Fruit fly (Drosophila melanogaster) whole organism, prepupa: ENCODE measurements around the gene Oseg1.

ENCODE experiments used
- Blimp-1 ChIP-seq: fragments of 200-800 bp; sonication (Bioruptor generic); optimal IDR thresholded peaks from 3 replicates; lab custom pipeline; 2017; ENCODE audit warnings: missing biosample characterization, missing genetic modification characterization, mild to moderate bottlenecking, moderate library complexity, missing genetic modification reagents
- CG10631 ChIP-seq: fragments of 200-800 bp; sonication (Bioruptor generic); optimal IDR thresholded peaks from 2 replicates; lab custom pipeline; 2016; ENCODE audit warnings: missing biosample characterization, missing genetic modification characterization
- CG10669 ChIP-seq: fragments of 200-800 bp; sonication (Bioruptor generic); optimal IDR thresholded peaks from 3 replicates; lab custom pipeline; 2018; ENCODE audit warnings: missing biosample characterization, mild to moderate bottlenecking, missing genetic modification characterization, moderate library complexity
- CG11294 ChIP-seq: fragments of 200-800 bp; sonication (Bioruptor generic); IDR thresholded peaks from 2 replicates; pipeline ENCODE4 v1.3.6; 2022; ENCODE audit warnings: missing biosample characterization, missing genetic modification characterization
- CG11762 ChIP-seq: fragments of 200-800 bp; sonication (Bioruptor generic); optimal IDR thresholded peaks from 3 replicates; lab custom pipeline; 2016; ENCODE audit warnings: missing biosample characterization, missing genetic modification characterization; ENCODE audit not compliant: insufficient read depth
- CG15336 ChIP-seq: fragments of 200-800 bp; sonication (Bioruptor generic); IDR thresholded peaks from 2 replicates; pipeline ENCODE4 v1.3.6; 2022; ENCODE audit warnings: missing biosample characterization, missing genetic modification characterization
- CG1621 ChIP-seq: fragments of 200-800 bp; sonication (Bioruptor generic); optimal IDR thresholded peaks from 3 replicates; lab custom pipeline; 2018; ENCODE audit warnings: missing biosample characterization, mild to moderate bottlenecking, missing genetic modification characterization
- CG31627 ChIP-seq: fragments of 200-800 bp; sonication (Bioruptor generic); optimal IDR thresholded peaks from 3 replicates; lab custom pipeline; 2016; ENCODE audit warnings: missing biosample characterization, missing genetic modification characterization
- CG32006 ChIP-seq: fragments of 200-800 bp; sonication (Bioruptor generic); optimal IDR thresholded peaks from 3 replicates; lab custom pipeline; 2017; ENCODE audit warnings: missing biosample characterization, mild to moderate bottlenecking, missing genetic modification characterization
- CG34406 ChIP-seq: fragments of 200-800 bp; sonication (Bioruptor generic); optimal IDR thresholded peaks from 3 replicates; lab custom pipeline; 2016; ENCODE audit warnings: missing biosample characterization, missing genetic modification characterization
- CG3919 ChIP-seq: fragments of 200-800 bp; sonication (Bioruptor generic); optimal IDR thresholded peaks from 3 replicates; lab custom pipeline; 2016; ENCODE audit warnings: missing biosample characterization, missing genetic modification characterization
- CG6163 ChIP-seq: fragments of 200-800 bp; sonication (Bioruptor generic); IDR thresholded peaks from 3 replicates; pipeline ENCODE4 v1.3.6; 2022; ENCODE audit warnings: missing biosample characterization, missing genetic modification characterization
- CG6276 ChIP-seq: fragments of 200-800 bp; sonication (Bioruptor generic); optimal IDR thresholded peaks from 2 replicates; lab custom pipeline; 2017; ENCODE audit warnings: missing biosample characterization, mild to moderate bottlenecking, missing genetic modification characterization
- CG6792 ChIP-seq: fragments of 200-800 bp; sonication (Bioruptor generic); optimal IDR thresholded peaks from 3 replicates; lab custom pipeline; 2016; ENCODE audit warnings: missing biosample characterization, missing genetic modification characterization
- CG6854 ChIP-seq: fragments of 200-800 bp; sonication (Bioruptor generic); optimal IDR thresholded peaks from 2 replicates; lab custom pipeline; 2017; ENCODE audit warnings: missing biosample characterization, mild to moderate bottlenecking, missing genetic modification characterization
- CG7368 ChIP-seq: fragments of 200-800 bp; sonication (Bioruptor generic); optimal IDR thresholded peaks from 3 replicates; lab custom pipeline; 2016; ENCODE audit warnings: missing biosample characterization, missing genetic modification characterization
- CG8319 ChIP-seq: fragments of 200-800 bp; sonication (Bioruptor generic); optimal IDR thresholded peaks from 3 replicates; lab custom pipeline; 2016; ENCODE audit warnings: missing biosample characterization, missing genetic modification characterization
- CG9139 ChIP-seq: fragments of 200-800 bp; sonication (Bioruptor generic); optimal IDR thresholded peaks from 3 replicates; lab custom pipeline; 2017; ENCODE audit warnings: missing biosample characterization, mild to moderate bottlenecking, missing genetic modification characterization
- Eip75B ChIP-seq: fragments of 200-800 bp; sonication (Bioruptor generic); optimal IDR thresholded peaks from 3 replicates; lab custom pipeline; 2016; ENCODE audit warnings: missing biosample characterization, missing genetic modification characterization
- Eip78C ChIP-seq: fragments of 200-800 bp; sonication (Bioruptor generic); peaks from one replicate; lab custom pipeline; 2016; ENCODE audit warnings: missing biosample characterization, missing genetic modification characterization
- Ets21C ChIP-seq: fragments of 200-800 bp; sonication (Bioruptor generic); optimal IDR thresholded peaks from 3 replicates; lab custom pipeline; 2016; ENCODE audit warnings: missing biosample characterization, missing genetic modification characterization
- Ets96B ChIP-seq: fragments of 200-800 bp; optimal IDR thresholded peaks from 2 replicates; lab custom pipeline; 2019; ENCODE audit warnings: missing biosample characterization, mild to moderate bottlenecking, missing genetic modification characterization, moderate library complexity
- Gug ChIP-seq: fragments of 200-800 bp; sonication (Bioruptor generic); IDR thresholded peaks from 2 replicates; pipeline ENCODE4 v1.3.6; 2022; ENCODE audit warnings: missing biosample characterization, missing genetic modification characterization
- Hr38 ChIP-seq: sonication (Bioruptor generic); optimal IDR thresholded peaks from 2 replicates; lab custom pipeline; 2016; ENCODE audit warnings: missing biosample characterization, missing genetic modification characterization
- Hr4 ChIP-seq: fragments of 200-800 bp; sonication (Bioruptor generic); optimal IDR thresholded peaks from 3 replicates; lab custom pipeline; 2016; ENCODE audit warnings: missing biosample characterization, missing genetic modification characterization
- Lpt ChIP-seq: fragments of 200-800 bp; sonication (Bioruptor generic); optimal IDR thresholded peaks from 3 replicates; lab custom pipeline; 2016; ENCODE audit warnings: missing biosample characterization, missing genetic modification characterization
- Met ChIP-seq: fragments of 200-800 bp; sonication (Bioruptor generic); optimal IDR thresholded peaks from 3 replicates; lab custom pipeline; 2016; ENCODE audit warnings: missing biosample characterization, missing genetic modification characterization
- Smox ChIP-seq: fragments of 200-800 bp; sonication (Bioruptor generic); optimal IDR thresholded peaks from 3 replicates; lab custom pipeline; 2016; ENCODE audit warnings: missing biosample characterization, missing genetic modification characterization
- Sox102F ChIP-seq: fragments of 200-800 bp; sonication (Bioruptor generic); optimal IDR thresholded peaks from 2 replicates; lab custom pipeline; 2016; ENCODE audit warnings: missing biosample characterization, mild to moderate bottlenecking, missing genetic modification characterization
- Sox14 ChIP-seq: fragments of 200-800 bp; sonication (Bioruptor generic); optimal IDR thresholded peaks from 3 replicates; lab custom pipeline; 2016; ENCODE audit warnings: missing biosample characterization, missing genetic modification characterization
- achi ChIP-seq: fragments of 200-800 bp; sonication (Bioruptor generic); optimal IDR thresholded peaks from 3 replicates; lab custom pipeline; 2016; ENCODE audit warnings: missing biosample characterization, missing genetic modification characterization
- cyc ChIP-seq: fragments of 200-800 bp; sonication (Bioruptor generic); optimal IDR thresholded peaks from 3 replicates; lab custom pipeline; 2016; ENCODE audit warnings: missing biosample characterization, missing genetic modification characterization
- dac ChIP-seq: fragments of 200-800 bp; sonication (Bioruptor generic); optimal IDR thresholded peaks from 2 replicates; lab custom pipeline; 2017; ENCODE audit warnings: missing biosample characterization, mild to moderate bottlenecking, missing genetic modification characterization
- dsx ChIP-seq: fragments of 200-800 bp; optimal IDR thresholded peaks from 3 replicates; lab custom pipeline; 2019; ENCODE audit warnings: missing biosample characterization, mild to moderate bottlenecking, missing genetic modification characterization, moderate library complexity; ENCODE audit not compliant: poor library complexity, severe bottlenecking
- eg ChIP-seq: fragments of 200-800 bp; sonication (Bioruptor generic); IDR thresholded peaks from 3 replicates; pipeline ENCODE4 v1.3.6; 2022; ENCODE audit warnings: missing biosample characterization, missing genetic modification characterization
- esn ChIP-seq: fragments of 200-800 bp; sonication (Bioruptor generic); optimal IDR thresholded peaks from 2 replicates; lab custom pipeline; 2016; ENCODE audit warnings: missing biosample characterization, mild to moderate bottlenecking, missing genetic modification characterization, moderate library complexity
- fd59A ChIP-seq: fragments of 200-800 bp; sonication (Bioruptor generic); optimal IDR thresholded peaks from 2 replicates; lab custom pipeline; 2017; ENCODE audit warnings: missing biosample characterization, mild to moderate bottlenecking, missing genetic modification characterization, missing genetic modification reagents
- fd85E ChIP-seq: fragments of 200-800 bp; sonication (Bioruptor generic); optimal IDR thresholded peaks from 3 replicates; lab custom pipeline; 2016; ENCODE audit warnings: missing biosample characterization, missing genetic modification characterization
- fkh ChIP-seq: fragments of 200-800 bp; sonication (Bioruptor generic); optimal IDR thresholded peaks from 3 replicates; lab custom pipeline; 2017; ENCODE audit warnings: missing biosample characterization, mild to moderate bottlenecking, missing genetic modification characterization, moderate library complexity
- lz ChIP-seq: fragments of 200-800 bp; sonication (Bioruptor generic); optimal IDR thresholded peaks from 3 replicates; lab custom pipeline; 2016; ENCODE audit warnings: missing biosample characterization, missing genetic modification characterization
- net ChIP-seq: fragments of 200-800 bp; sonication (Bioruptor generic); optimal IDR thresholded peaks from 3 replicates; lab custom pipeline; 2016; ENCODE audit warnings: missing biosample characterization, missing genetic modification characterization
- spab ChIP-seq: fragments of 200-800 bp; sonication (Bioruptor generic); optimal IDR thresholded peaks from 2 replicates; lab custom pipeline; 2017; ENCODE audit warnings: missing biosample characterization, mild to moderate bottlenecking, missing genetic modification characterization, missing genetic modification reagents
- ss ChIP-seq, 2 experiments: fragments of 200-800 bp; sonication (Bioruptor generic); optimal IDR thresholded peaks; 2 replicates in 1 of 2; 3 replicates in 1 of 2; lab custom pipeline; 2017 to 2018; ENCODE audit warnings: mild to moderate bottlenecking in 2 of 2, missing biosample characterization in 2 of 2, missing genetic modification characterization in 2 of 2, moderate library complexity in 1 of 2
- svp ChIP-seq: fragments of 200-800 bp; sonication (Bioruptor generic); peaks from one replicate; lab custom pipeline; 2016; ENCODE audit warnings: missing biosample characterization, missing genetic modification characterization
- topi ChIP-seq: fragments of 200-800 bp; sonication (Bioruptor generic); optimal IDR thresholded peaks from 3 replicates; lab custom pipeline; 2016; ENCODE audit warnings: missing biosample characterization, missing genetic modification characterization
- vri ChIP-seq: fragments of 200-800 bp; sonication (Bioruptor generic); optimal IDR thresholded peaks from 3 replicates; lab custom pipeline; 2016; ENCODE audit warnings: missing biosample characterization, mild to moderate bottlenecking, missing genetic modification characterization

The Oseg1 gene

dm6 chr3L:8445027-8445426, 32.4 kb upstream of the Oseg1 start (continued):
- TF ChIP-seq dac (GFP tag; lab: Kevin White, UChicago) (no peak), CG6163 (GFP tag; lab: Robert Waterston, UW) (no peak), CG11762 (GFP tag; lab: Kevin White, UChicago) (peak; percentile 31), CG7368 (GFP tag; lab: Kevin White, UChicago) (no peak), CG6276 (GFP tag; lab: Kevin White, UChicago) (no peak), CG34406 (GFP tag; lab: Kevin White, UChicago) (peak; percentile 7), dsx (peak; percentile 5), CG32006 (no peak), CG8319 (no peak), CG11294 (GFP tag; lab: Robert Waterston, UW) (no peak), CG9139 (GFP tag; lab: Kevin White, UChicago) (no peak)

dm6 chr3L:8441745-8442575, 29.3 kb upstream of the Oseg1 start, which contains the start of gene Unr:
Gene Unr (minus strand): TSS chr3L:8442381.
- TF ChIP-seq CG10669 (GFP tag; lab: Kevin White, UChicago): peak; percentile 63
- TF ChIP-seq Sox102F (GFP tag; lab: Kevin White, UChicago): peak; percentile 78
- TF ChIP-seq Eip75B (GFP tag; lab: Kevin White, UChicago): peak; percentile 81
- peak; percentile 77 for TF ChIP-seq Sox14 (GFP tag; lab: Kevin White, UChicago)
- peak; percentile 77 for TF ChIP-seq CG10631 (GFP tag; lab: Kevin White, UChicago)
- TF ChIP-seq eg (GFP tag; lab: Robert Waterston, UW): peak; percentile 91
- TF ChIP-seq Ets96B (tag; lab: Kevin White, UChicago): peak; percentile 60
- TF ChIP-seq topi (GFP tag; lab: Kevin White, UChicago): peak; percentile 77
- TF ChIP-seq Eip78C (GFP tag; lab: Kevin White, UChicago): peak; percentile 92
- TF ChIP-seq Hr4: peak; percentile 80
- TF ChIP-seq Blimp-1 (GFP tag; lab: Kevin White, UChicago): no peak
- no peak for TF ChIP-seq CG6276 (GFP tag; lab: Kevin White, UChicago)
- peak; percentile 89 for TF ChIP-seq CG3919 (GFP tag; lab: Kevin White, UChicago)
- peak; percentile 13 for TF ChIP-seq fd59A (GFP tag; lab: Kevin White, UChicago)
- peak; percentile 84 for TF ChIP-seq lz (GFP tag; lab: Kevin White, UChicago)
- TF ChIP-seq Hr38: no peak
- peak; percentile 86 for TF ChIP-seq esn (GFP tag; lab: Kevin White, UChicago)
- TF ChIP-seq CG15336 (GFP tag; lab: Robert Waterston, UW): peak; percentile 78
- TF ChIP-seq ss (GFP tag; optimal IDR thresholded peaks at IDR 0.05; lab: Kevin White, UChicago): peak; percentile 32 to 68
- TF ChIP-seq CG11294 (GFP tag; lab: Robert Waterston, UW): peak; percentile 68
- peak; percentile 83 for TF ChIP-seq Met (GFP tag; lab: Kevin White, UChicago)
- peak; percentile 83 for TF ChIP-seq net
- TF ChIP-seq CG9139 (GFP tag; lab: Kevin White, UChicago): peak; percentile 53
- peak; percentile 49 for TF ChIP-seq fkh (GFP tag; lab: Kevin White, UChicago)
- TF ChIP-seq CG8319: peak; percentile 62
- peak; percentile 54 for TF ChIP-seq CG7368 (GFP tag; lab: Kevin White, UChicago)
- TF ChIP-seq Ets21C (GFP tag; lab: Kevin White, UChicago): peak; percentile 65
- TF ChIP-seq CG6854: peak; percentile 34
- peak; percentile 62 for TF ChIP-seq CG32006
- peak; percentile 75 for TF ChIP-seq vri (GFP tag; lab: Kevin White, UChicago)
- peak; percentile 88 for TF ChIP-seq Gug (GFP tag; lab: Robert Waterston, UW)
- TF ChIP-seq spab (GFP tag; lab: Kevin White, UChicago): peak; percentile 42
- peak; percentile 22 for TF ChIP-seq dac (GFP tag; lab: Kevin White, UChicago)
- TF ChIP-seq achi: peak; percentile 75
- TF ChIP-seq Lpt (GFP tag; lab: Kevin White, UChicago): peak; percentile 35
- peak; percentile 54 for TF ChIP-seq CG1621 (tag; lab: Kevin White, UChicago)
- TF ChIP-seq CG31627 (GFP tag; lab: Kevin White, UChicago): peak; percentile 84
- TF ChIP-seq fd85E (GFP tag; lab: Kevin White, UChicago): peak; percentile 14
- peak; percentile 66 for TF ChIP-seq cyc (GFP tag; lab: Kevin White, UChicago)
- TF ChIP-seq Smox (GFP tag; lab: Kevin White, UChicago): peak; percentile 79
- TF ChIP-seq CG34406 (GFP tag; lab: Kevin White, UChicago): peak; percentile 62
- TF ChIP-seq CG11762 (GFP tag; lab: Kevin White, UChicago): peak; percentile 47
- TF ChIP-seq dsx: peak; percentile 60
- TF ChIP-seq svp (GFP tag; lab: Kevin White, UChicago): peak; percentile 92
- peak; percentile 81 for TF ChIP-seq CG6792 (GFP tag; lab: Kevin White, UChicago)
